Worm (Caenorhabditis elegans): ENCODE results near the gene F52H3.6.
A peak's percentile ranks its signal among the peaks of the same experiment; 100 is the strongest.

The F52H3.6 gene

DNA sequence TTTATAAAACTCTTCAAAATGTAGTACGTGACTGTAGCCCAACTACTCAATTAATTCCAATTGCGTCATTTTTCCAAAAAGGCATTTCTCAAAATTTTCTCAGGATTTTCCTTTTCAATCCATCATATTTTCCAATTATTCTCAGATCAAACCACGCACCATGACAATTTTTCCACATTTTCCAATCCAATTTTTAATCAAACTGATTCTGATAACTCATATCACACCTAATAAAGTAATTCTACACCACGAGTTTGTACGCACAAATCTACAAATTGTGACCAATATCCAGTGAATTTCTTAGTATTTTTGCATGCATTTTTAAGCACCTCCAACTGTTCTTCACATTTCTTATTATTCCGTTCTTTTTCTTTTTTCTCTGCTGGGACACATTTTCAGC is 23.3 kb upstream of the F52H3.6 start:
- no peak for TF ChIP-seq nhr-237 (tag; optimal IDR thresholded peaks at IDR 0.05)
- TF ChIP-seq nhr-11 (tag; optimal IDR thresholded peaks at IDR 0.05): peak; percentile 91

DNA sequence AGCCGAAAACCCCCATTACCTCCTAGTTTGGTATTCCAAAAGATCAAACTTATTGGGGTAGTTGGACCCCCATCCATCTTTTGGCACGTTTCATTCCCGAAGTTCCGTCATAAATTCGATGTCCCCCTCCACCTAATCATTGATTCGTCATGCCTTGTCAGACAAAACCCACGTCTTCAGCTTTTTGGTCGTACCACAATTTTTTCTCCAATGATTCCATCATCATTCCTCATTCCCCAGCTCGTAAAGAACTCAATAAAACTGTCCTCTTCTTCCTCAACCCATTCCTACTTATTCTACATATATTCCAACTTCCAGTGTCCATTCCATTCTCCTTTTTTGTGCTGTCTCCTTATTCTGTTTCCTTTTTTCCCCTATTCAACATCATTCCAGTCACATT is 20.3 kb upstream of the F52H3.6 start, which contains the start of gene flp-4:
Gene flp-4, plus strand, starts transcription at position 301 of the 400 bp plus-strand sequence.
- TF ChIP-seq egl-27 (tag; optimal IDR thresholded peaks at IDR 0.05) (no peak), nhr-25 (tag; optimal IDR thresholded peaks at IDR 0.05) (no peak), tbx-2 (tag; optimal IDR thresholded peaks at IDR 0.05) (no peak), nhr-12 (tag; optimal IDR thresholded peaks at IDR 0.05) (no peak), ztf-4 (tag; optimal IDR thresholded peaks at IDR 0.05) (no peak), ceh-16 (tag; optimal IDR thresholded peaks at IDR 0.05) (no peak), fkh-10 (GFP tag; optimal IDR thresholded peaks at IDR 0.05) (no peak), nhr-237 (tag; optimal IDR thresholded peaks at IDR 0.05) (no peak), egl-5 (tag; optimal IDR thresholded peaks at IDR 0.05) (no peak), ama-1 (optimal IDR thresholded peaks at IDR 0.05) (no peak), nhr-77 (tag; optimal IDR thresholded peaks at IDR 0.05) (no peak)

DNA sequence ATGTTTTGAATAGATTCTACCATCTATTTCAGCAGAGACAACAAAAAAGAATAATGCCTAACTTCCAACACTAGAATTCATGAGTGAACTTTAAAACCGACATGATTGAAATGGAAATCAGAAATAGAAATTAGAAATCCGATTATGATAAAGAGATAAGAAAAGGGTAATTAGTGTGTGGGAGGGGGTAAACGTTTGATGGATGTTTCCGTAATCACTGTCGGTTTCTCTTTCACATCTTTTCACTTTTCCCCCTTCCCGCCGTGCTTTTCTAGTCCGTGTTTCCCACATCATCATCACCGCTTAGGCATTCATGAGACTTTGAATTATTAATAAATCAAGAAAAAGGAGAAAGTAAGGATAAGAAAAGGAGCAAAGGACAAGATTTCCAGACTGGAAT is 17.4 kb upstream of the F52H3.6 start:
- no peak for TF ChIP-seq lsy-12 (tag; optimal IDR thresholded peaks at IDR 0.05)
- no peak for TF ChIP-seq nhr-12 (tag; optimal IDR thresholded peaks at IDR 0.05)
- no peak for TF ChIP-seq nhr-77 (tag; optimal IDR thresholded peaks at IDR 0.05)
- TF ChIP-seq nhr-43 (tag; optimal IDR thresholded peaks at IDR 0.05; ENCODE audit: poor library complexity, severe bottlenecking): no peak
- no peak for TF ChIP-seq fos-1 (tag; optimal IDR thresholded peaks at IDR 0.05)
- TF ChIP-seq nhr-23 (tag; optimal IDR thresholded peaks at IDR 0.05): no peak
- no peak for TF ChIP-seq unc-62 (GFP tag; optimal IDR thresholded peaks at IDR 0.05)

DNA sequence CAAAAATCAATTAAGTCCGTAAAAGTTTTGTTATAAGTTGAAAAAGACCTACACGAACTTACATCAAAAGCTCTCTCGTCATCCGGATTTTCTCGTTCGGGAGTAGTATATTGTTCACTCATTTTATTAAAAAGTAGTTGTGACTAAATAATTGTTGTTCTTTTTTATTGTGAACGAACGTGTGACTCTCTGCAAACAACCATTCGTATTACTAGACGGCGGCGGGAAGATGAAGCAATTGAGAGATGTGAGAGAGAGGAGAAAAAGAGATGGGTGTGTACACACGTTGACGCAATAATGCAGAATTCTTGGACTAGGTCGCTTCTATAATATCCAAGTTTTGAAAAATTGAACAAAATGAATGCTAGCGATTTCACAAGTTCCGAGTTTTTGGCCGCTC is 16.7 kb upstream of the F52H3.6 start, which contains the start of the genes F52H3.11 and bath-38:
Gene F52H3.11, minus strand, starts transcription at position 203 of the 400 bp plus-strand sequence.
Gene bath-38, minus strand, starts transcription at position 310 of the 400 bp plus-strand sequence.
- peak; percentile 49 for TF ChIP-seq egl-5 (tag; optimal IDR thresholded peaks at IDR 0.05)
- TF ChIP-seq snpc-4 (tag; optimal IDR thresholded peaks at IDR 0.05): peak; percentile 66
- no peak for TF ChIP-seq ceh-9 (tag; optimal IDR thresholded peaks at IDR 0.05)
- TF ChIP-seq lin-39 (tag; optimal IDR thresholded peaks at IDR 0.05): peak; percentile 21
- TF ChIP-seq lin-15B (tag; optimal IDR thresholded peaks at IDR 0.05): peak; percentile 16
- peak; percentile 55 for TF ChIP-seq nfya-1 (tag; optimal IDR thresholded peaks at IDR 0.05; ENCODE audit: insufficient read depth)
- peak; percentile 34 for TF ChIP-seq nhr-25 (tag; optimal IDR thresholded peaks at IDR 0.05)
- peak; percentile 24 for TF ChIP-seq elt-2 (tag; optimal IDR thresholded peaks at IDR 0.05)
- TF ChIP-seq pha-4 (tag; optimal IDR thresholded peaks at IDR 0.05): peak; percentile 89
- TF ChIP-seq elt-3 (tag; optimal IDR thresholded peaks at IDR 0.05): no peak
- TF ChIP-seq ceh-28 (tag; optimal IDR thresholded peaks at IDR 0.05): no peak

DNA sequence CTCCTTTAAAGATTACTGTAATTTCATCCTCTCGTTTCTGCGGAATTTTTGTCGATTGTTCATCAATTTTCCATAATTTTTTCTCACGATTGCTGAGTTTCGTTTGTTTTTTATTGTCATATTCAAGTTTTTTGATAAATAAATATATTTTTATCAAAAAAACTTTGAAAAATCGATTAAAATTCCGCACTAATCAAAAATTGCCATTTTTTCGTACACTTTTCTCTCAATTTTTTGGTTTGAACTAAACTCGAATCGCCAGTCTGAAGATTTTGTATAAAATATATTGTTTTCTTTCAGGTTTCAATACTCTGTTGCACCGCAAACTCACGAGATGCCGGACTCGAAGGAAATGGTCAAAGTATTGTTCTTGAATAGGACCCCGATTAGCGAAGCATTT is 12.6 kb upstream of the F52H3.6 start, which contains the start of gene ogr-2:
Gene ogr-2, plus strand, starts transcription at position 301 of the 400 bp plus-strand sequence.
- TF ChIP-seq fkh-10 (GFP tag; optimal IDR thresholded peaks at IDR 0.05) (no peak), fos-1 (tag; optimal IDR thresholded peaks at IDR 0.05) (no peak), unc-39 (tag; optimal IDR thresholded peaks at IDR 0.05) (no peak), daf-12 (tag; optimal IDR thresholded peaks at IDR 0.05) (no peak), hmg-11 (tag; optimal IDR thresholded peaks at IDR 0.05) (no peak), fkh-2 (tag; optimal IDR thresholded peaks at IDR 0.05) (no peak), eor-1 (tag; optimal IDR thresholded peaks at IDR 0.05) (no peak), elt-1 (tag; optimal IDR thresholded peaks at IDR 0.05) (no peak), zag-1 (tag; optimal IDR thresholded peaks at IDR 0.05) (no peak), snpc-4 (tag; optimal IDR thresholded peaks at IDR 0.05) (no peak), ceh-16 (tag; optimal IDR thresholded peaks at IDR 0.05) (no peak), mml-1 (tag; optimal IDR thresholded peaks at IDR 0.05) (no peak), unc-62 (GFP tag; optimal IDR thresholded peaks at IDR 0.05) (no peak), tbx-2 (tag; optimal IDR thresholded peaks at IDR 0.05) (no peak), sea-2 (GFP tag; optimal IDR thresholded peaks at IDR 0.05) (no peak), nhr-237 (tag; optimal IDR thresholded peaks at IDR 0.05) (no peak), aly-2 (tag; optimal IDR thresholded peaks at IDR 0.05) (no peak), elt-3 (tag; optimal IDR thresholded peaks at IDR 0.05) (no peak)
